Fruit fly (Drosophila melanogaster) whole organism, embryonic: ENCODE results near the gene CG43448.
A peak's percentile ranks its signal among the peaks of the same experiment; 100 is the strongest.

Source experiments
- Aef1 ChIP-seq: fragments of 200-800 bp; sonication (Bioruptor generic); IDR thresholded peaks from 3 replicates; pipeline ENCODE4 v1.3.6; 2022; ENCODE audit warnings: missing biosample characterization, missing genetic modification characterization
- CG10147 ChIP-seq: fragments of 200-800 bp; sonication (Bioruptor generic); optimal IDR thresholded peaks from 2 replicates; lab custom pipeline; 2019; ENCODE audit warnings: missing biosample characterization, mild to moderate bottlenecking, missing genetic modification characterization, moderate library complexity
- CG10267 ChIP-seq: fragments of 200-800 bp; sonication (Bioruptor generic); optimal IDR thresholded peaks from 2 replicates; lab custom pipeline; 2018; ENCODE audit warnings: missing biosample characterization, mild to moderate bottlenecking, missing genetic modification characterization, moderate library complexity
- CG10462 ChIP-seq: fragments of 200-800 bp; sonication (Bioruptor generic); optimal IDR thresholded peaks from 2 replicates; lab custom pipeline; 2016; ENCODE audit warnings: missing biosample characterization, missing genetic modification characterization
- CG11093 ChIP-seq: fragments of 200-800 bp; sonication (Bioruptor generic); IDR thresholded peaks from 3 replicates; pipeline ENCODE4 v1.3.6; 2022; ENCODE audit warnings: missing biosample characterization, missing genetic modification characterization
- CG12071 ChIP-seq: fragments of 200-800 bp; sonication (Bioruptor generic); optimal IDR thresholded peaks from 3 replicates; lab custom pipeline; 2018; ENCODE audit warnings: missing biosample characterization, mild to moderate bottlenecking, missing genetic modification characterization
- CG1233 ChIP-seq: fragments of 200-800 bp; sonication (Bioruptor generic); optimal IDR thresholded peaks from 4 replicates; lab custom pipeline; 2018; ENCODE audit warnings: missing biosample characterization, mild to moderate bottlenecking, missing genetic modification characterization
- CG12744 ChIP-seq: fragments of 200-800 bp; sonication (Bioruptor generic); optimal IDR thresholded peaks from 2 replicates; lab custom pipeline; 2016; ENCODE audit warnings: missing biosample characterization, missing genetic modification characterization
- CG15269 ChIP-seq: fragments of 200-800 bp; sonication (Bioruptor generic); optimal IDR thresholded peaks from 2 replicates; lab custom pipeline; 2018; ENCODE audit warnings: missing biosample characterization, mild to moderate bottlenecking, missing genetic modification characterization, moderate library complexity
- CG15696 ChIP-seq: fragments of 200-800 bp; sonication (Bioruptor generic); optimal IDR thresholded peaks from 2 replicates; lab custom pipeline; 2019; ENCODE audit warnings: missing biosample characterization, mild to moderate bottlenecking, missing genetic modification characterization, moderate library complexity
- CG16815 ChIP-seq: fragments of 200-800 bp; sonication (Bioruptor generic); optimal IDR thresholded peaks from 3 replicates; lab custom pipeline; 2017; ENCODE audit warnings: missing biosample characterization, mild to moderate bottlenecking, missing genetic modification characterization
- CG17802 ChIP-seq: fragments of 200-800 bp; sonication (Bioruptor generic); optimal IDR thresholded peaks from 2 replicates; lab custom pipeline; 2018; ENCODE audit warnings: missing biosample characterization, mild to moderate bottlenecking, missing genetic modification characterization, moderate library complexity
- CG2129 ChIP-seq: fragments of 200-800 bp; sonication (Bioruptor generic); IDR thresholded peaks from 2 replicates; pipeline ENCODE4 v1.3.6; 2022; ENCODE audit warnings: missing biosample characterization, missing genetic modification characterization; ENCODE audit not compliant: partially characterized antibody
- CG2678 ChIP-seq: fragments of 200-800 bp; sonication (Bioruptor generic); optimal IDR thresholded peaks from 3 replicates; lab custom pipeline; 2019; ENCODE audit warnings: missing biosample characterization, mild to moderate bottlenecking, missing genetic modification characterization, moderate library complexity
- CG3163 ChIP-seq: fragments of 200-800 bp; sonication (Bioruptor generic); optimal IDR thresholded peaks from 3 replicates; lab custom pipeline; 2016; ENCODE audit warnings: missing biosample characterization, missing genetic modification characterization
- CG32532 ChIP-seq: fragments of 200-800 bp; sonication (Bioruptor generic); IDR thresholded peaks from 2 replicates; pipeline ENCODE4 v1.3.6; 2022; ENCODE audit warnings: missing biosample characterization, missing genetic modification characterization
- CG3281 ChIP-seq: fragments of 200-800 bp; sonication (Bioruptor generic); optimal IDR thresholded peaks from 3 replicates; lab custom pipeline; 2017; ENCODE audit warnings: missing biosample characterization, mild to moderate bottlenecking, missing genetic modification characterization
- CG4730 ChIP-seq: fragments of 200-800 bp; sonication (Bioruptor generic); IDR thresholded peaks from 2 replicates; pipeline ENCODE4 v1.3.6; 2022; ENCODE audit warnings: missing biosample characterization, missing genetic modification characterization
- CG5180 ChIP-seq: fragments of 200-800 bp; sonication (Bioruptor generic); optimal IDR thresholded peaks from 3 replicates; lab custom pipeline; 2017; ENCODE audit warnings: missing biosample characterization, missing genetic modification characterization, mild to moderate bottlenecking, moderate library complexity, missing genetic modification reagents
- CG6854 ChIP-seq: fragments of 200-800 bp; sonication (Bioruptor generic); optimal IDR thresholded peaks from 3 replicates; lab custom pipeline; 2017; ENCODE audit warnings: missing biosample characterization, mild to moderate bottlenecking, missing genetic modification characterization
- CG9437 ChIP-seq: fragments of 200-800 bp; sonication (Bioruptor generic); optimal IDR thresholded peaks from 2 replicates; lab custom pipeline; 2018; ENCODE audit warnings: missing biosample characterization, mild to moderate bottlenecking, missing genetic modification characterization
- CG9797 ChIP-seq: fragments of 200-800 bp; sonication (Bioruptor generic); optimal IDR thresholded peaks from 3 replicates; lab custom pipeline; 2018; ENCODE audit warnings: missing biosample characterization, mild to moderate bottlenecking, missing genetic modification characterization
- Camta ChIP-seq: fragments of 200-800 bp; sonication (Bioruptor generic); optimal IDR thresholded peaks from 2 replicates; lab custom pipeline; 2016; ENCODE audit warnings: missing biosample characterization, missing genetic modification characterization
- Dref ChIP-seq: fragments of 200-800 bp; sonication (Bioruptor generic); IDR thresholded peaks from 2 replicates; pipeline ENCODE4 v1.3.6; 2022; ENCODE audit warnings: missing biosample characterization, missing genetic modification characterization
- Eip74EF ChIP-seq, 2 experiments: fragments of 200-800 bp in 1 of 2; fragments of >200 bp in 1 of 2; sonication (Bioruptor generic) in 1 of 2; optimal IDR thresholded peaks; 2 replicates each; lab custom pipeline; 2017 to 2019; ENCODE audit warnings: missing biosample characterization in 2 of 2, missing genetic modification characterization in 2 of 2, mild to moderate bottlenecking in 1 of 2, moderate library complexity in 1 of 2
- Fer3 ChIP-seq: fragments of 200-800 bp; sonication (Bioruptor generic); optimal IDR thresholded peaks from 2 replicates; lab custom pipeline; 2018; ENCODE audit warnings: missing biosample characterization, mild to moderate bottlenecking, missing genetic modification characterization, moderate library complexity
- H2.0 ChIP-seq: fragments of 200-800 bp; sonication (Bioruptor generic); IDR thresholded peaks from 2 replicates; pipeline ENCODE4 v1.3.6; 2022; ENCODE audit warnings: missing biosample characterization, missing genetic modification characterization
- Hr51 ChIP-seq, 2 experiments: fragments of 200-800 bp; sonication (Bioruptor generic); optimal IDR thresholded peaks; 2 replicates in 1 of 2; 3 replicates in 1 of 2; lab custom pipeline; 2016 to 2018; ENCODE audit warnings: missing biosample characterization in 2 of 2, missing genetic modification characterization in 2 of 2, mild to moderate bottlenecking in 1 of 2, moderate library complexity in 1 of 2
- Hr78 ChIP-seq, 2 experiments: fragments of 200-800 bp in 1 of 2; fragments of >200 bp in 1 of 2; sonication (Bioruptor generic) in 1 of 2; optimal IDR thresholded peaks; 2 replicates each; lab custom pipeline; 2017 to 2019; ENCODE audit warnings: missing biosample characterization in 2 of 2, missing genetic modification characterization in 2 of 2, mild to moderate bottlenecking in 1 of 2, moderate library complexity in 1 of 2
- NK7.1 ChIP-seq: fragments of 200-800 bp; sonication (Bioruptor generic); optimal IDR thresholded peaks from 3 replicates; lab custom pipeline; 2016; ENCODE audit warnings: missing biosample characterization, missing genetic modification characterization
- Nf-YA ChIP-seq: fragments of 200-800 bp; sonication (Bioruptor generic); IDR thresholded peaks from 2 replicates; pipeline ENCODE4 v1.3.6; 2022; ENCODE audit warnings: missing biosample characterization, missing genetic modification characterization
- Opbp ChIP-seq: fragments of 200-800 bp; sonication (Bioruptor generic); IDR thresholded peaks from 3 replicates; pipeline ENCODE4 v1.3.6; 2022; ENCODE audit warnings: missing biosample characterization, missing genetic modification characterization; ENCODE audit not compliant: partially characterized antibody
- Taf1 ChIP-seq: fragments of 200-800 bp; sonication (Bioruptor generic); IDR thresholded peaks from 2 replicates; pipeline ENCODE4 v1.3.6; 2022; ENCODE audit warnings: missing biosample characterization, missing genetic modification characterization
- abd-A ChIP-seq: fragments of 200-800 bp; sonication (Bioruptor generic); optimal IDR thresholded peaks from 3 replicates; lab custom pipeline; 2019; ENCODE audit warnings: missing biosample characterization, mild to moderate bottlenecking, missing genetic modification characterization, moderate library complexity
- bigmax ChIP-seq: fragments of 200-800 bp; sonication (Bioruptor generic); optimal IDR thresholded peaks from 2 replicates; lab custom pipeline; 2018; ENCODE audit warnings: missing biosample characterization, mild to moderate bottlenecking, missing genetic modification characterization
- disco-r ChIP-seq: fragments of 200-800 bp; sonication (Bioruptor generic); optimal IDR thresholded peaks from 2 replicates; lab custom pipeline; 2016; ENCODE audit warnings: missing biosample characterization, missing genetic modification characterization
- dysf ChIP-seq: fragments of 200-800 bp; sonication (Bioruptor generic); IDR thresholded peaks from 3 replicates; pipeline ENCODE4 v1.3.6; 2022; ENCODE audit warnings: missing biosample characterization, missing genetic modification characterization
- ems ChIP-seq: fragments of 200-800 bp; sonication (Bioruptor generic); optimal IDR thresholded peaks from 3 replicates; lab custom pipeline; 2016; ENCODE audit warnings: missing biosample characterization, missing genetic modification characterization
- jing ChIP-seq: fragments of 200-800 bp; sonication (Bioruptor generic); optimal IDR thresholded peaks from 2 replicates; lab custom pipeline; 2018; ENCODE audit warnings: missing biosample characterization, mild to moderate bottlenecking, missing genetic modification characterization
- lilli ChIP-seq: fragments of 200-800 bp; sonication (Bioruptor generic); optimal IDR thresholded peaks from 3 replicates; lab custom pipeline; 2016; ENCODE audit warnings: missing biosample characterization, missing genetic modification characterization
- maf-S ChIP-seq: fragments of 200-800 bp; sonication (Bioruptor generic); optimal IDR thresholded peaks from 2 replicates; lab custom pipeline; 2016; ENCODE audit warnings: missing biosample characterization, missing genetic modification characterization
- pan ChIP-seq, 4 experiments: fragments of >200 bp in 3 of 4; fragments of 200-800 bp in 1 of 4; sonication (Bioruptor generic) in 1 of 4; optimal IDR thresholded peaks in 3 of 4; IDR thresholded peaks in 1 of 4; 2 replicates each; pipeline versions ENCODE4 v1.3.6 to Lab custom; 2017 to 2022; ENCODE audit warnings: missing biosample characterization in 2 of 4, missing genetic modification characterization in 2 of 4, mixed read lengths in 1 of 4
- pum ChIP-seq: fragments of 200-800 bp; sonication (Bioruptor generic); optimal IDR thresholded peaks from 2 replicates; lab custom pipeline; 2016; ENCODE audit warnings: missing biosample characterization, missing genetic modification characterization
- salm ChIP-seq: fragments of 200-800 bp; sonication (Bioruptor generic); optimal IDR thresholded peaks from 2 replicates; lab custom pipeline; 2018; ENCODE audit warnings: missing biosample characterization, mild to moderate bottlenecking, missing genetic modification characterization
- tgo ChIP-seq: fragments of 200-800 bp; sonication (Bioruptor generic); IDR thresholded peaks from 3 replicates; pipeline ENCODE4 v1.3.6; 2022; ENCODE audit warnings: missing biosample characterization, missing genetic modification characterization
- vfl ChIP-seq: fragments of 200-800 bp; sonication (Bioruptor generic); optimal IDR thresholded peaks from 2 replicates; lab custom pipeline; 2016; ENCODE audit warnings: missing biosample characterization, missing genetic modification characterization
- zen ChIP-seq: fragments of 200-800 bp; sonication (Bioruptor generic); optimal IDR thresholded peaks from 3 replicates; lab custom pipeline; 2018; ENCODE audit warnings: missing biosample characterization, mild to moderate bottlenecking, missing genetic modification characterization, moderate library complexity

Gene CG43448

dm6 chr3R:30208766-30209484, 28.6 kb downstream of the CG43448 start, which contains the start of gene RpS7 (continued):
- TF ChIP-seq CG15696 (tag; lab: Kevin White, UChicago): no peak
- TF ChIP-seq CG9437: peak; percentile 79
- TF ChIP-seq CG12744 (GFP tag; lab: Kevin White, UChicago): no peak
- TF ChIP-seq CG12071 (GFP tag; lab: Kevin White, UChicago): peak; percentile 85
- no peak; the same call in 1 of the 2 replicates for TF ChIP-seq Taf1 (GFP tag; lab: Robert Waterston, UW)
- no peak for TF ChIP-seq jing (GFP tag; lab: Kevin White, UChicago)
- TF ChIP-seq disco-r (GFP tag; lab: Kevin White, UChicago): peak; percentile 30
- peak; percentile 22 for TF ChIP-seq CG3163 (GFP tag; lab: Kevin White, UChicago)
- TF ChIP-seq vfl (GFP tag; lab: Kevin White, UChicago): no peak
- TF ChIP-seq zen (tag; lab: Kevin White, UChicago): no peak
- TF ChIP-seq CG3281 (GFP tag; lab: Kevin White, UChicago): peak; percentile 83
- TF ChIP-seq CG10267: peak; percentile 64
- TF ChIP-seq tgo (GFP tag; lab: Robert Waterston, UW): peak; percentile 66
- TF ChIP-seq Camta (GFP tag; lab: Kevin White, UChicago): peak; percentile 29
- peak; percentile 51 for TF ChIP-seq Nf-YA
- TF ChIP-seq NK7.1: peak; percentile 46
- peak; percentile 15 for TF ChIP-seq CG10462 (GFP tag; lab: Kevin White, UChicago)
- TF ChIP-seq Opbp (GFP tag; lab: Robert Waterston, UW): peak; percentile 95
- peak; percentile 51; the same call in 1 of the 2 replicates for TF ChIP-seq CG4730 (GFP tag; lab: Robert Waterston, UW)
- no peak for TF ChIP-seq pum (GFP tag; lab: Kevin White, UChicago)
- TF ChIP-seq CG2678 (tag; lab: Kevin White, UChicago): peak; percentile 60
- peak; percentile 82 for TF ChIP-seq Dref (GFP tag; lab: Robert Waterston, UW)
- TF ChIP-seq pan (optimal IDR thresholded peaks at IDR 0.05; lab: Kevin White, UChicago): no peak
- peak in 1 of 2 experiments; percentile 80 for TF ChIP-seq pan (GFP tag; optimal IDR thresholded peaks at IDR 0.05 in 1 of 2, IDR thresholded peaks at IDR 0.05 in 1 of 2)
- peak; percentile 48 for TF ChIP-seq CG9797 (GFP tag; lab: Kevin White, UChicago)
- TF ChIP-seq abd-A (tag; lab: Kevin White, UChicago): no peak
- no peak for TF ChIP-seq CG16815 (GFP tag; lab: Kevin White, UChicago)
- TF ChIP-seq ems (GFP tag; lab: Kevin White, UChicago): no peak
- no peak for TF ChIP-seq maf-S
- TF ChIP-seq CG6854 (GFP tag; lab: Kevin White, UChicago): peak; percentile 76
- peak; percentile 13 to 57 for TF ChIP-seq Hr51 (GFP tag; optimal IDR thresholded peaks at IDR 0.05; lab: Kevin White, UChicago)
- peak; percentile 78 for TF ChIP-seq H2.0
- peak; percentile 96 for TF ChIP-seq CG2129 (GFP tag; lab: Robert Waterston, UW)
- TF ChIP-seq Aef1 (GFP tag; lab: Robert Waterston, UW): peak; percentile 48; the same call in 2 of the 3 replicates
- peak; percentile 83 for TF ChIP-seq CG32532
- TF ChIP-seq Hr78 (GFP tag; optimal IDR thresholded peaks at IDR 0.05; lab: Kevin White, UChicago): peak in 1 of 2 experiments; percentile 12
- peak; percentile 75 for TF ChIP-seq CG15269
- TF ChIP-seq bigmax (GFP tag; lab: Kevin White, UChicago): peak; percentile 38
- peak; percentile 53; the same call in 2 of the 3 replicates for TF ChIP-seq CG11093 (GFP tag; lab: Robert Waterston, UW)
- TF ChIP-seq Fer3 (tag; lab: Kevin White, UChicago): peak; percentile 72
- TF ChIP-seq Eip74EF (GFP tag; optimal IDR thresholded peaks at IDR 0.05; lab: Kevin White, UChicago): peak in 1 of 2 experiments; percentile 75
- TF ChIP-seq CG17802 (tag; lab: Kevin White, UChicago): peak; percentile 60
- TF ChIP-seq CG5180 (GFP tag; lab: Kevin White, UChicago): peak; percentile 69
- peak; percentile 76 for TF ChIP-seq salm
- peak; percentile 49 for TF ChIP-seq CG10147 (GFP tag; lab: Kevin White, UChicago)
- TF ChIP-seq dysf (GFP tag; lab: Robert Waterston, UW): peak; percentile 73; the same call in 2 of the 3 replicates
- peak; percentile 47 for TF ChIP-seq lilli (GFP tag; lab: Kevin White, UChicago)
- TF ChIP-seq CG1233 (GFP tag; lab: Kevin White, UChicago): peak; percentile 80
